Worm (Caenorhabditis elegans): ENCODE results near the gene clec-138.

DNA sequence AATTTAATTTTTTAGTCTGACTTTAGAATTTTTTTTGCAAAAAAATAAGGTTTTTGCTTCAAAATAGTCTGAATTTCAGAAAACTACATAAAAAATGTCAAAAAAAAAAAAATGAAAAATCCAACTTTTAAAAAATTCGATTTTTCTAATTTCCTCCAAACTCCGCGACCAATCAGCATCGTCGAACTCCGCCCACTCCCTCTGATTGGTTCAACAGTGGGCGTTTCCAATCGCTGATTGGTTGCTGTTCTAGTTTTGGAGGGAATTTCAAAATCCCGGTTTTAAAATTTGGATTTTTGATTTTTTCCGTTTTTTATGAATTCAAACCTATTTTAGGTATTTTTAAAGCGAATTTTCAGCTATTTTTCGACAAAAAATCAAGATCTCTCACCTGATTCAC is 18.8 kb downstream of the clec-138 start:
- TF ChIP-seq nfya-1 (tag; optimal IDR thresholded peaks at IDR 0.05) (peak; percentile 84), dmd-4 (tag; optimal IDR thresholded peaks at IDR 0.05; ENCODE audit: borderline replicate concordance) (no peak), ceh-18 (tag; optimal IDR thresholded peaks at IDR 0.05) (no peak), ama-1 (optimal IDR thresholded peaks at IDR 0.05) (no peak), fkh-10 (GFP tag; optimal IDR thresholded peaks at IDR 0.05) (no peak), pag-3 (tag; optimal IDR thresholded peaks at IDR 0.05; ENCODE audit: borderline replicate concordance) (no peak)
